Fruit fly (Drosophila melanogaster) whole organism, embryonic: ENCODE measurements around the gene mRpL50.

ENCODE experiments used
- Ada2b ChIP-seq: fragments of 200-800 bp; sonication (Bioruptor generic); IDR thresholded peaks from 2 replicates; pipeline ENCODE4 v1.3.6; 2022; ENCODE audit warnings: missing biosample characterization, missing genetic modification characterization
- Aef1 ChIP-seq: fragments of 200-800 bp; sonication (Bioruptor generic); IDR thresholded peaks from 3 replicates; pipeline ENCODE4 v1.3.6; 2022; ENCODE audit warnings: missing biosample characterization, missing genetic modification characterization
- Asciz ChIP-seq: fragments of 200-800 bp; sonication (Bioruptor generic); optimal IDR thresholded peaks from 2 replicates; lab custom pipeline; 2017; ENCODE audit warnings: missing biosample characterization, mild to moderate bottlenecking, missing genetic modification characterization, missing genetic modification reagents
- BEAF-32 ChIP-seq: fragments of 200-800 bp; sonication (Bioruptor generic); optimal IDR thresholded peaks from 3 replicates; lab custom pipeline; 2017; ENCODE audit warnings: missing biosample characterization, missing genetic modification characterization, mild to moderate bottlenecking, moderate library complexity, missing genetic modification reagents
- Bdp1 ChIP-seq: fragments of 200-800 bp; sonication (Bioruptor generic); optimal IDR thresholded peaks from 3 replicates; lab custom pipeline; 2016; ENCODE audit warnings: missing biosample characterization, missing genetic modification characterization
- Blimp-1 ChIP-seq: fragments of 200-800 bp; sonication (Bioruptor generic); optimal IDR thresholded peaks from 3 replicates; lab custom pipeline; 2018; ENCODE audit warnings: missing biosample characterization, missing genetic modification characterization, mild to moderate bottlenecking, moderate library complexity, missing genetic modification reagents
- CG10543 ChIP-seq: fragments of 200-800 bp; sonication (Bioruptor generic); optimal IDR thresholded peaks from 3 replicates; lab custom pipeline; 2017; ENCODE audit warnings: missing biosample characterization, mild to moderate bottlenecking, missing genetic modification characterization, moderate library complexity
- CG10979 ChIP-seq: fragments of 200-800 bp; sonication (Bioruptor generic); optimal IDR thresholded peaks from 2 replicates; lab custom pipeline; 2018; ENCODE audit warnings: missing biosample characterization, mild to moderate bottlenecking, missing genetic modification characterization, moderate library complexity
- CG11504 ChIP-seq: fragments of 200-800 bp; sonication (Bioruptor generic); optimal IDR thresholded peaks from 3 replicates; lab custom pipeline; 2019; ENCODE audit warnings: missing biosample characterization, mild to moderate bottlenecking, missing genetic modification characterization, moderate library complexity
- CG12219 ChIP-seq: fragments of 200-800 bp; sonication (Bioruptor generic); optimal IDR thresholded peaks from 3 replicates; lab custom pipeline; 2018; ENCODE audit warnings: missing biosample characterization, mild to moderate bottlenecking, missing genetic modification characterization
- CG14667 ChIP-seq: fragments of 200-800 bp; sonication (Bioruptor generic); IDR thresholded peaks from 2 replicates; pipeline ENCODE4 v1.3.6; 2022; ENCODE audit warnings: missing biosample characterization, missing genetic modification characterization
- CG14710 ChIP-seq: fragments of 200-800 bp; sonication (Bioruptor generic); optimal IDR thresholded peaks from 3 replicates; lab custom pipeline; 2019; ENCODE audit warnings: missing biosample characterization, mild to moderate bottlenecking, missing genetic modification characterization, moderate library complexity
- CG15011 ChIP-seq: fragments of 200-800 bp; sonication (Bioruptor generic); optimal IDR thresholded peaks from 3 replicates; lab custom pipeline; 2018; ENCODE audit warnings: missing biosample characterization, mild to moderate bottlenecking, missing genetic modification characterization
- CG1603 ChIP-seq: fragments of 200-800 bp; sonication (Bioruptor generic); optimal IDR thresholded peaks from 2 replicates; lab custom pipeline; 2019; ENCODE audit warnings: missing biosample characterization, mild to moderate bottlenecking, missing genetic modification characterization, moderate library complexity
- CG17359 ChIP-seq: fragments of 200-800 bp; sonication (Bioruptor generic); optimal IDR thresholded peaks from 3 replicates; lab custom pipeline; 2018; ENCODE audit warnings: missing biosample characterization, mild to moderate bottlenecking, missing genetic modification characterization, moderate library complexity
- CG1832 ChIP-seq: fragments of 200-800 bp; sonication (Bioruptor generic); optimal IDR thresholded peaks from 2 replicates; lab custom pipeline; 2017; ENCODE audit warnings: missing biosample characterization, mild to moderate bottlenecking, missing genetic modification characterization, inconsistent platforms
- CG2875 ChIP-seq: fragments of 200-800 bp; sonication (Bioruptor generic); optimal IDR thresholded peaks from 2 replicates; lab custom pipeline; 2017; ENCODE audit warnings: missing biosample characterization, mild to moderate bottlenecking, missing genetic modification characterization, missing genetic modification reagents
- CG3281 ChIP-seq: fragments of 200-800 bp; sonication (Bioruptor generic); optimal IDR thresholded peaks from 3 replicates; lab custom pipeline; 2017; ENCODE audit warnings: missing biosample characterization, mild to moderate bottlenecking, missing genetic modification characterization
- CG6254 ChIP-seq: fragments of 200-800 bp; sonication (Bioruptor generic); optimal IDR thresholded peaks from 3 replicates; lab custom pipeline; 2017; ENCODE audit warnings: mild to moderate bottlenecking, missing biosample characterization, missing genetic modification reagents, missing genetic modification characterization
- CG8924 ChIP-seq: fragments of 200-800 bp; optimal IDR thresholded peaks from 3 replicates; lab custom pipeline; 2019; ENCODE audit warnings: missing biosample characterization, mild to moderate bottlenecking, missing genetic modification characterization, moderate library complexity
- Dfd ChIP-seq, 2 experiments: fragments of >200 bp; optimal IDR thresholded peaks; 2 replicates each; lab custom pipeline; 2017; ENCODE audit warnings: missing biosample characterization in 2 of 2, missing genetic modification characterization in 2 of 2
- Eip74EF ChIP-seq, 2 experiments: fragments of 200-800 bp in 1 of 2; fragments of >200 bp in 1 of 2; sonication (Bioruptor generic) in 1 of 2; optimal IDR thresholded peaks; 2 replicates each; lab custom pipeline; 2017 to 2019; ENCODE audit warnings: missing biosample characterization in 2 of 2, missing genetic modification characterization in 2 of 2, mild to moderate bottlenecking in 1 of 2, moderate library complexity in 1 of 2
- Ets65A ChIP-seq: fragments of 200-800 bp; sonication (Bioruptor generic); peaks from one replicate; lab custom pipeline; 2016; ENCODE audit warnings: missing biosample characterization, missing genetic modification characterization
- H15 ChIP-seq: fragments of 200-800 bp; sonication (Bioruptor generic); IDR thresholded peaks from 3 replicates; pipeline ENCODE4 v1.3.6; 2022; ENCODE audit warnings: missing biosample characterization, missing genetic modification characterization
- HLH4C ChIP-seq: fragments of 200-800 bp; sonication (Bioruptor generic); IDR thresholded peaks from 3 replicates; pipeline ENCODE4 v1.3.6; 2022; ENCODE audit warnings: missing biosample characterization, missing genetic modification characterization; ENCODE audit not compliant: partially characterized antibody
- Hmx ChIP-seq: fragments of 200-800 bp; sonication (Bioruptor generic); optimal IDR thresholded peaks from 2 replicates; lab custom pipeline; 2016; ENCODE audit warnings: missing biosample characterization, missing genetic modification characterization
- MBD-R2 ChIP-seq: fragments of 200-800 bp; sonication (Bioruptor generic); IDR thresholded peaks from 2 replicates; pipeline ENCODE4 v1.3.6; 2022; ENCODE audit warnings: missing biosample characterization, missing genetic modification characterization
- Max ChIP-seq: fragments of 200-800 bp; sonication (Bioruptor generic); optimal IDR thresholded peaks from 2 replicates; lab custom pipeline; 2016; ENCODE audit warnings: missing biosample characterization, mild to moderate bottlenecking, missing genetic modification characterization
- Meics ChIP-seq: fragments of 200-800 bp; sonication (Bioruptor generic); optimal IDR thresholded peaks from 2 replicates; lab custom pipeline; 2017; ENCODE audit warnings: missing biosample characterization, mild to moderate bottlenecking, missing genetic modification characterization
- Mes4 ChIP-seq: fragments of 200-800 bp; sonication (Bioruptor generic); optimal IDR thresholded peaks from 2 replicates; lab custom pipeline; 2016; ENCODE audit warnings: missing biosample characterization, missing genetic modification characterization
- NFAT ChIP-seq: fragments of 200-800 bp; sonication (Bioruptor generic); IDR thresholded peaks from 2 replicates; pipeline ENCODE4 v1.3.6; 2022; ENCODE audit warnings: missing biosample characterization, missing genetic modification characterization
- PHDP ChIP-seq: fragments of 200-800 bp; sonication (Bioruptor generic); optimal IDR thresholded peaks from 3 replicates; lab custom pipeline; 2018; ENCODE audit warnings: missing biosample characterization, mild to moderate bottlenecking, missing genetic modification characterization, moderate library complexity
- Sox100B ChIP-seq: fragments of 200-800 bp; sonication (Bioruptor generic); optimal IDR thresholded peaks from 3 replicates; lab custom pipeline; 2018; ENCODE audit warnings: missing biosample characterization, mild to moderate bottlenecking, missing genetic modification characterization
- Tbp ChIP-seq: fragments of >200 bp; optimal IDR thresholded peaks from 2 replicates; lab custom pipeline; 2018; ENCODE audit warnings: missing biosample characterization, missing genetic modification characterization
- ap ChIP-seq: fragments of 200-800 bp; sonication (Bioruptor generic); IDR thresholded peaks from 2 replicates; pipeline ENCODE4 v1.3.6; 2022; ENCODE audit warnings: missing biosample characterization, missing genetic modification characterization
- br ChIP-seq: fragments of >200 bp; optimal IDR thresholded peaks from 2 replicates; lab custom pipeline; 2017
- croc ChIP-seq: fragments of 200-800 bp; sonication (Bioruptor generic); conservative IDR thresholded peaks from 3 replicates; pipeline ENCODE4 v1.3.6; 2022; ENCODE audit warnings: missing biosample characterization, missing genetic modification characterization
- da ChIP-seq: fragments of 200-800 bp; sonication (Bioruptor generic); optimal IDR thresholded peaks from 2 replicates; lab custom pipeline; 2016; ENCODE audit warnings: missing biosample characterization, missing genetic modification characterization
- danr ChIP-seq: fragments of 200-800 bp; sonication (Bioruptor generic); IDR thresholded peaks from 2 replicates; pipeline ENCODE4 v1.3.6; 2022; ENCODE audit warnings: missing biosample characterization, missing genetic modification characterization
- dysf ChIP-seq: fragments of 200-800 bp; sonication (Bioruptor generic); IDR thresholded peaks from 3 replicates; pipeline ENCODE4 v1.3.6; 2022; ENCODE audit warnings: missing biosample characterization, missing genetic modification characterization
- fu2 ChIP-seq: fragments of 200-800 bp; sonication (Bioruptor generic); optimal IDR thresholded peaks from 2 replicates; lab custom pipeline; 2016; ENCODE audit warnings: missing biosample characterization, missing genetic modification characterization
- ind ChIP-seq: fragments of 200-800 bp; sonication (Bioruptor generic); optimal IDR thresholded peaks from 3 replicates; lab custom pipeline; 2016; ENCODE audit warnings: missing biosample characterization, missing genetic modification characterization
- insv ChIP-seq, 2 experiments: fragments of 200-800 bp; sonication (Bioruptor generic); optimal IDR thresholded peaks; 3 replicates each; lab custom pipeline; 2016 to 2018; ENCODE audit warnings: missing biosample characterization in 2 of 2, missing genetic modification characterization in 2 of 2
- mirr ChIP-seq: fragments of 200-800 bp; sonication (Bioruptor generic); optimal IDR thresholded peaks from 3 replicates; lab custom pipeline; 2018; ENCODE audit warnings: missing biosample characterization, mild to moderate bottlenecking, missing genetic modification characterization
- nmo ChIP-seq: fragments of 200-800 bp; sonication (Bioruptor generic); optimal IDR thresholded peaks from 2 replicates; lab custom pipeline; 2018; ENCODE audit warnings: missing biosample characterization, mild to moderate bottlenecking, missing genetic modification characterization, moderate library complexity
- phol ChIP-seq: fragments of 200-800 bp; sonication (Bioruptor generic); optimal IDR thresholded peaks from 3 replicates; lab custom pipeline; 2018; ENCODE audit warnings: missing biosample characterization, mild to moderate bottlenecking, missing genetic modification characterization, moderate library complexity
- pzg ChIP-seq: fragments of 200-800 bp; sonication (Bioruptor generic); optimal IDR thresholded peaks from 3 replicates; lab custom pipeline; 2018; ENCODE audit warnings: missing biosample characterization, mild to moderate bottlenecking, missing genetic modification characterization, moderate library complexity
- slbo ChIP-seq: fragments of 200-800 bp; sonication (Bioruptor generic); IDR thresholded peaks from 2 replicates; pipeline ENCODE4 v1.3.6; 2022; ENCODE audit warnings: missing biosample characterization, missing genetic modification characterization
- slou ChIP-seq: fragments of 200-800 bp; sonication (Bioruptor generic); optimal IDR thresholded peaks from 3 replicates; lab custom pipeline; 2016; ENCODE audit warnings: missing biosample characterization, missing genetic modification characterization
- slp2 ChIP-seq: fragments of 200-800 bp; sonication (Bioruptor generic); optimal IDR thresholded peaks from 2 replicates; lab custom pipeline; 2016; ENCODE audit warnings: missing biosample characterization, missing genetic modification characterization
- unpg ChIP-seq: fragments of 200-800 bp; sonication (Bioruptor generic); optimal IDR thresholded peaks from 3 replicates; lab custom pipeline; 2018; ENCODE audit warnings: missing biosample characterization, mild to moderate bottlenecking, missing genetic modification characterization, moderate library complexity

mRpL50 gene

dm6 chr3L:7262471-7262870 lies 18.7 kb upstream of the mRpL50 start (continued):
- no peak; the same call in 2 of the 3 replicates for TF ChIP-seq Aef1
- TF ChIP-seq slou (GFP tag; lab: Kevin White, UChicago): no peak
- no peak for TF ChIP-seq ap (GFP tag; lab: Robert Waterston, UW)
- TF ChIP-seq Ets65A: no peak
- TF ChIP-seq CG14710 (tag; lab: Kevin White, UChicago): no peak
- no peak for TF ChIP-seq slp2 (GFP tag; lab: Kevin White, UChicago)
- TF ChIP-seq Blimp-1: peak; percentile 0
- no peak for TF ChIP-seq Dfd (GFP tag; optimal IDR thresholded peaks at IDR 0.05; lab: Kevin White, UChicago)
- peak; percentile 57 for TF ChIP-seq CG3281
- TF ChIP-seq Sox100B (GFP tag; lab: Kevin White, UChicago): peak; percentile 45
- no peak for TF ChIP-seq HLH4C (GFP tag; lab: Robert Waterston, UW)
- no peak for TF ChIP-seq br
- TF ChIP-seq CG17359 (tag; lab: Kevin White, UChicago): peak; percentile 56
- no peak for TF ChIP-seq NFAT
- peak; percentile 15; the same call in 1 of the 3 replicates for TF ChIP-seq croc (GFP tag; lab: Robert Waterston, UW)
- no peak for TF ChIP-seq danr
- peak; percentile 23; the same call in 1 of the 2 replicates for TF ChIP-seq slbo
- TF ChIP-seq CG10543: no peak
- no peak for TF ChIP-seq insv (GFP tag; optimal IDR thresholded peaks at IDR 0.05; lab: Kevin White, UChicago)
- TF ChIP-seq Tbp (GFP tag; lab: Kevin White, UChicago): no peak
- no peak for TF ChIP-seq mirr
- peak; percentile 31 for TF ChIP-seq nmo (GFP tag; lab: Kevin White, UChicago)
- no peak for TF ChIP-seq BEAF-32 (GFP tag; lab: Kevin White, UChicago)
- TF ChIP-seq Mes4: no peak
- peak; percentile 12 for TF ChIP-seq CG10979 (tag; lab: Kevin White, UChicago)
- TF ChIP-seq PHDP: no peak
- TF ChIP-seq CG1832 (GFP tag; lab: Kevin White, UChicago): no peak
- TF ChIP-seq Hmx (GFP tag; lab: Kevin White, UChicago): no peak
- no peak for TF ChIP-seq CG1603 (tag; lab: Kevin White, UChicago)
- TF ChIP-seq CG15011 (GFP tag; lab: Kevin White, UChicago): peak; percentile 12
- TF ChIP-seq MBD-R2 (GFP tag; lab: Robert Waterston, UW): no peak
- TF ChIP-seq fu2 (GFP tag; lab: Kevin White, UChicago): no peak
- TF ChIP-seq CG6254: no peak
- TF ChIP-seq Asciz (GFP tag; lab: Kevin White, UChicago): peak; percentile 40
- peak; percentile 17 for TF ChIP-seq ind (GFP tag; lab: Kevin White, UChicago)
- no peak for TF ChIP-seq CG14667 (GFP tag; lab: Robert Waterston, UW)
- TF ChIP-seq phol (tag; lab: Kevin White, UChicago): peak; percentile 50
- peak in 1 of 2 experiments; percentile 33 for TF ChIP-seq Eip74EF (GFP tag; optimal IDR thresholded peaks at IDR 0.05; lab: Kevin White, UChicago)
- no peak for TF ChIP-seq Bdp1 (GFP tag; lab: Kevin White, UChicago)
- TF ChIP-seq CG2875 (GFP tag; lab: Kevin White, UChicago): no peak
- peak; percentile 47 for TF ChIP-seq Meics
- TF ChIP-seq pzg (GFP tag; lab: Kevin White, UChicago): no peak
- peak; percentile 51; the same call in 2 of the 3 replicates for TF ChIP-seq dysf (GFP tag; lab: Robert Waterston, UW)
- TF ChIP-seq CG8924: no peak
- no peak for TF ChIP-seq da (GFP tag; lab: Kevin White, UChicago)
- TF ChIP-seq Max (GFP tag; lab: Kevin White, UChicago): no peak
- TF ChIP-seq Ada2b (GFP tag; lab: Robert Waterston, UW): peak; percentile 25; the same call in 1 of the 2 replicates
- TF ChIP-seq unpg (GFP tag; lab: Kevin White, UChicago): peak; percentile 11
- TF ChIP-seq H15: no peak
- peak; percentile 74 for TF ChIP-seq CG11504
- no peak for TF ChIP-seq CG12219 (GFP tag; lab: Kevin White, UChicago)
